Worm (Caenorhabditis elegans) whole organism, mixed stage, embryonic: ENCODE results near the gene Y40C5A.4.

Experiments
- blmp-1 ChIP-seq: fragments of 150-350 bp; optimal IDR thresholded peaks from 2 replicates; lab custom pipeline; 2014; ENCODE audit warnings: missing biosample characterization, missing genetic modification characterization
- ham-2 ChIP-seq: fragments of 200-800 bp; sonication (Bioruptor generic); optimal IDR thresholded peaks from 2 replicates; lab custom pipeline; 2018; ENCODE audit warnings: mild to moderate bottlenecking, missing genetic modification characterization, missing compliant biosample characterization
- lin-13 ChIP-seq: fragments of 150-350 bp; optimal IDR thresholded peaks from 2 replicates; lab custom pipeline; 2014; ENCODE audit warnings: missing biosample characterization, missing genetic modification characterization
- lsy-2 ChIP-seq: fragments of 150-350 bp; optimal IDR thresholded peaks from 2 replicates; lab custom pipeline; 2014; ENCODE audit warnings: missing biosample characterization, missing genetic modification characterization
- mab-5 ChIP-seq: fragments of 150-350 bp; optimal IDR thresholded peaks from 2 replicates; lab custom pipeline; 2014; ENCODE audit warnings: missing biosample characterization, missing genetic modification characterization
- nhr-237 ChIP-seq: fragments of 150-350 bp; optimal IDR thresholded peaks from 2 replicates; lab custom pipeline; 2014; ENCODE audit warnings: missing biosample characterization, missing genetic modification characterization
- nhr-28 ChIP-seq: fragments of 150-350 bp; optimal IDR thresholded peaks from 2 replicates; lab custom pipeline; 2014; ENCODE audit warnings: missing biosample characterization, missing genetic modification characterization
- nhr-76 ChIP-seq: sonication (generic microtip); optimal IDR thresholded peaks from 2 replicates; lab custom pipeline; 2017; ENCODE audit warnings: missing biosample characterization, missing genetic modification characterization
- pha-4 ChIP-seq: fragments of 150-350 bp; optimal IDR thresholded peaks from 2 replicates; lab custom pipeline; 2018; ENCODE audit warnings: missing biosample characterization, missing genetic modification reagents, missing genetic modification characterization
- sptf-1 ChIP-seq: sonication (generic microtip); optimal IDR thresholded peaks from 2 replicates; lab custom pipeline; 2017; ENCODE audit warnings: mild to moderate bottlenecking, missing genetic modification characterization, moderate library complexity, missing compliant biosample characterization
- tbx-8 ChIP-seq: fragments of 200-800 bp; sonication (Bioruptor generic); optimal IDR thresholded peaks from 2 replicates; lab custom pipeline; 2018; ENCODE audit warnings: mild to moderate bottlenecking, missing genetic modification characterization, moderate library complexity, missing compliant biosample characterization
- unc-62 ChIP-seq: fragments of 150-350 bp; optimal IDR thresholded peaks from 2 replicates; lab custom pipeline; 2014; ENCODE audit warnings: missing biosample characterization, missing genetic modification reagents, missing genetic modification characterization
- ztf-11 ChIP-seq: fragments of 150-350 bp; optimal IDR thresholded peaks from 2 replicates; lab custom pipeline; 2014; ENCODE audit warnings: missing biosample characterization, missing genetic modification characterization

DNA sequence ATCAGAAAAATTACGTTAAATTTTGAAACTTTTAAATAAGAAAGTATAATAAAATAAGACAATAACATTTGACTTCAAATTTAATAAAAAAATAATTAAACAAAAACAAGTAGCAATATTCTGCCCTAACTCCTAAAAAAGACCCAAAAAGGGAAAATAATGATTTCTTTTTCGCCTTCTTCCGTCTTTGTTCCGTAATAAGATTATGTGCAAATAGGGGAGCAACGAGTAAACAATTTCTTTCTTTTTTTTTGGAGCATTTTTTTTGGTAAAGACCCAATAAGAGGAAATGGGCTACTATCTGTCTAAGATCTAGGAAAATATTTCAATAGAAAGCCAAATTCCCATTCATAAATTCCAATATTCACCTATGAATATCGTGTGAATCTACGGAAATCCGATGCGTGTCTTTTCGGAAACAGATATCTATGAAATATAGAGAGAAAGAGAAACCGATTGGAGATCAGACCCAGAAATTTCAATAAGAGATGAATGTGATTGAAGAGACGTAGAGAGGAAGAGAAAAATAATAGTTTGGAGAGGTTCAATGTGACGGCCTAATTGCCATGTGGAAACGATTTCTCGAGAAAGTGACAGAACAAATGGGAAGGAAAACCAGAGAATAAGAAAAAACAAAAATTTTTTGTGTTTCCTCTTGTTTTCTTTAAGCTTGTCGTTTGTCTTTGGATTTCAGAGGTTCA is 46.9 kb downstream of the Y40C5A.4 start:
- TF ChIP-seq unc-62 (peak; percentile 63), nhr-237 (tag; lab: Kevin White, UChicago) (no peak), lin-13 (tag; lab: Kevin White, UChicago) (no peak), sptf-1 (tag; lab: Kevin White, UChicago) (no peak), ham-2 (GFP tag; lab: Kevin White, UChicago) (no peak), mab-5 (tag; lab: Kevin White, UChicago) (no peak), tbx-8 (no peak), nhr-28 (no peak), nhr-76 (tag; lab: Kevin White, UChicago) (no peak), pha-4 (no peak), lsy-2 (tag; lab: Kevin White, UChicago) (no peak), ztf-11 (no peak), blmp-1 (tag; lab: Kevin White, UChicago) (no peak)
